Worm (Caenorhabditis elegans): ENCODE results near the gene acp-6.

acp-6 gene

ce11 chrIV:6417612-6418011 is 8.3 kb downstream of the acp-6 start:
- no peak for TF ChIP-seq unc-62 (GFP tag; optimal IDR thresholded peaks at IDR 0.05)

ce11 chrIV:6416553-6416952 is 9.4 kb downstream of the acp-6 start, which contains the start of gene Y73B6BL.22:
Y73B6BL.22 (minus strand) TSS chrIV:6416653.
- no peak for TF ChIP-seq unc-62 (GFP tag; optimal IDR thresholded peaks at IDR 0.05)

ce11 chrIV:6415149-6415548 is 10.8 kb downstream of the acp-6 start, which contains the start of gene exos-2:
exos-2 (plus strand) TSS chrIV:6415478.
- TF ChIP-seq unc-62 (GFP tag; optimal IDR thresholded peaks at IDR 0.05) = no peak

ce11 chrIV:6413482-6413881 is 12.5 kb downstream of the acp-6 start, which contains the start of gene nlp-71:
nlp-71 (minus strand) TSS chrIV:6413582.
- no peak for TF ChIP-seq unc-62 (GFP tag; optimal IDR thresholded peaks at IDR 0.05)

- no peak for TF ChIP-seq unc-62 (GFP tag; optimal IDR thresholded peaks at IDR 0.05)
Measured at ce11 chrIV:6404871-6405270, 21.1 kb downstream of the acp-6 start, which contains the start of gene srv-13. srv-13 (plus strand) TSS chrIV:6405171.

- no peak for TF ChIP-seq unc-62 (GFP tag; optimal IDR thresholded peaks at IDR 0.05)
Measured at ce11 chrIV:6403399-6403798, 22.5 kb downstream of the acp-6 start.

ce11 chrIV:6402386-6402905 is 23.5 kb downstream of the acp-6 start, which contains the start of gene sfrp-1:
sfrp-1 (minus strand) TSS chrIV:6402436.
- TF ChIP-seq unc-62 (GFP tag; optimal IDR thresholded peaks at IDR 0.05) = no peak

- TF ChIP-seq unc-62 (GFP tag; optimal IDR thresholded peaks at IDR 0.05) = no peak
Measured at ce11 chrIV:6395190-6395589, 30.7 kb downstream of the acp-6 start.

- no peak for TF ChIP-seq unc-62 (GFP tag; optimal IDR thresholded peaks at IDR 0.05)
Measured at ce11 chrIV:6393329-6393728, 32.6 kb downstream of the acp-6 start.

ce11 chrIV:6391566-6391965 is 34.4 kb downstream of the acp-6 start:
- no peak for TF ChIP-seq unc-62 (GFP tag; optimal IDR thresholded peaks at IDR 0.05)

ce11 chrIV:6388550-6388949 is 37.4 kb downstream of the acp-6 start:
- TF ChIP-seq unc-62 (GFP tag; optimal IDR thresholded peaks at IDR 0.05) = no peak

ce11 chrIV:6385010-6385409 is 40.9 kb downstream of the acp-6 start:
- no peak for TF ChIP-seq unc-62 (GFP tag; optimal IDR thresholded peaks at IDR 0.05)

- no peak for TF ChIP-seq unc-62 (GFP tag; optimal IDR thresholded peaks at IDR 0.05)
Measured at ce11 chrIV:6383970-6384369, 42.0 kb downstream of the acp-6 start, which contains the start of gene shl-1. shl-1 (minus strand) TSS chrIV:6384070.

ce11 chrIV:6378398-6378797 is 47.5 kb downstream of the acp-6 start:
- TF ChIP-seq unc-62 (GFP tag; optimal IDR thresholded peaks at IDR 0.05) = no peak

- TF ChIP-seq unc-62 (GFP tag; optimal IDR thresholded peaks at IDR 0.05) = no peak
Measured at ce11 chrIV:6377335-6378069, 48.4 kb downstream of the acp-6 start.

- no peak for TF ChIP-seq unc-62 (GFP tag; optimal IDR thresholded peaks at IDR 0.05)
Measured at ce11 chrIV:6376473-6377115, 49.3 kb downstream of the acp-6 start, which contains the start of the genes hrpf-2 and bli-6. hrpf-2 (minus strand) TSS chrIV:6376523. bli-6 (plus strand) TSS chrIV:6377065.

Data from whole organism, dauer.